Worm (Caenorhabditis elegans) whole organism, L4/young adult: ENCODE measurements around the gene F08F3.4.

Source experiments
- W03F9.2 ChIP-seq: fragments of 150-350 bp; optimal IDR thresholded peaks from 2 replicates; lab custom pipeline; 2014; ENCODE audit warnings: missing biosample characterization, missing genetic modification characterization
- dao-5 ChIP-seq: sonication (generic microtip); optimal IDR thresholded peaks from 2 replicates; lab custom pipeline; 2016; ENCODE audit warnings: missing genotype, missing genetic modification characterization, moderate library complexity, missing compliant biosample characterization
- him-1 ChIP-seq: sonication (generic microtip); optimal IDR thresholded peaks from 2 replicates; lab custom pipeline; 2016; ENCODE audit warnings: missing genotype, missing genetic modification reagents, missing genetic modification characterization, missing compliant biosample characterization

DNA sequence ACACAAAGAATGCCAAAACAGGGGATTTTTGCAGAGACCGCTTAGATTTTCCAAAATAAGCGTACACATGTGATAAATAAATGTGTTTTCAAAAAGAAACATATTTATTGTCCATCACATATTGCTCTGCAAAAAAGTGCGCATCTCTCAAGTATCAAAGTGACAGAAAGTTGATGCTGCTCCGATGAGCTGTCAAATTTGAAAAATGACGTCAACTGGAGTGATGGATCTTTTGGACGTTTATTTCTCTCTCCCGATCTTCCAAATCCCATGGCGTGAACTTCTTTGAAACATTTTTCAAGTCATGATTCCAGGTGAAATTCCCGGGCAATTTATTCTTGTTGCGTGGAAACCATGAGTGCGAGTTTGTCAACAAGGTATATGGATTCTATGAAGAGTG lies 1.8 kb upstream of the F08F3.4 start:
- TF ChIP-seq W03F9.2 (tag; lab: Kevin White, UChicago) (no peak), dao-5 (no peak), him-1 (no peak)
